Worm (Caenorhabditis elegans): ENCODE results near the gene fbxb-92.

fbxb-92 gene

ce11 chrII:3786538-3786937, 39.2 kb upstream of the fbxb-92 start:
- TF ChIP-seq fos-1 (tag; optimal IDR thresholded peaks at IDR 0.05): peak; percentile 63
- TF ChIP-seq elt-2 (tag; optimal IDR thresholded peaks at IDR 0.05): peak; percentile 100
- no peak for TF ChIP-seq fkh-2 (tag; optimal IDR thresholded peaks at IDR 0.05)
- TF ChIP-seq lin-39 (tag; optimal IDR thresholded peaks at IDR 0.05): no peak
- peak; percentile 35 for TF ChIP-seq skn-1 (tag; optimal IDR thresholded peaks at IDR 0.05)
- peak; percentile 96 for TF ChIP-seq jun-1 (tag; optimal IDR thresholded peaks at IDR 0.05)
- no peak for TF ChIP-seq ceh-9 (tag; optimal IDR thresholded peaks at IDR 0.05)
- TF ChIP-seq egl-27 (tag; optimal IDR thresholded peaks at IDR 0.05): peak; percentile 46
- peak; percentile 100 for TF ChIP-seq pqm-1 (tag; optimal IDR thresholded peaks at IDR 0.05)
- peak; percentile 92 for TF ChIP-seq pha-4 (tag; optimal IDR thresholded peaks at IDR 0.05)

- no peak for TF ChIP-seq lin-15B (tag; optimal IDR thresholded peaks at IDR 0.05)
- no peak for TF ChIP-seq lin-39 (tag; optimal IDR thresholded peaks at IDR 0.05)
- no peak for TF ChIP-seq ama-1 (optimal IDR thresholded peaks at IDR 0.05)
- TF ChIP-seq unc-62 (GFP tag; optimal IDR thresholded peaks at IDR 0.05): no peak
- TF ChIP-seq zag-1 (tag; optimal IDR thresholded peaks at IDR 0.05): no peak
- no peak for TF ChIP-seq elt-1 (tag; optimal IDR thresholded peaks at IDR 0.05)
- TF ChIP-seq jun-1 (tag; optimal IDR thresholded peaks at IDR 0.05): no peak
- no peak for TF ChIP-seq nhr-77 (tag; optimal IDR thresholded peaks at IDR 0.05)
- no peak for TF ChIP-seq nhr-43 (tag; optimal IDR thresholded peaks at IDR 0.05; ENCODE audit: poor library complexity, severe bottlenecking)
- TF ChIP-seq sea-2 (GFP tag; optimal IDR thresholded peaks at IDR 0.05): no peak
- TF ChIP-seq nhr-76 (tag; optimal IDR thresholded peaks at IDR 0.05): no peak
- TF ChIP-seq fkh-2 (tag; optimal IDR thresholded peaks at IDR 0.05): no peak
Measured at ce11 chrII:3785756-3786155, 38.5 kb upstream of the fbxb-92 start.

ce11 chrII:3785257-3785656, 38.0 kb upstream of the fbxb-92 start, which contains the start of gene T24E12.1:
Gene T24E12.1 (plus strand): TSS chrII:3785557.
- no peak for TF ChIP-seq egl-27 (tag; optimal IDR thresholded peaks at IDR 0.05)

ce11 chrII:3782309-3783000, 35.1 kb upstream of the fbxb-92 start, which contains the start of gene T24E12.2:
Gene T24E12.2 (plus strand): TSS chrII:3782950.
- TF ChIP-seq lin-15B (tag; optimal IDR thresholded peaks at IDR 0.05) (no peak), fos-1 (tag; optimal IDR thresholded peaks at IDR 0.05) (no peak), zag-1 (tag; optimal IDR thresholded peaks at IDR 0.05) (no peak), eor-1 (tag; optimal IDR thresholded peaks at IDR 0.05) (no peak)

ce11 chrII:3781238-3781637, 33.9 kb upstream of the fbxb-92 start:
- TF ChIP-seq ztf-4 (tag; optimal IDR thresholded peaks at IDR 0.05) (no peak), nhr-43 (tag; optimal IDR thresholded peaks at IDR 0.05; ENCODE audit: poor library complexity, severe bottlenecking) (no peak), ama-1 (optimal IDR thresholded peaks at IDR 0.05) (no peak), mdl-1 (tag; optimal IDR thresholded peaks at IDR 0.05) (no peak), egl-27 (tag; optimal IDR thresholded peaks at IDR 0.05) (no peak), ceh-28 (tag; optimal IDR thresholded peaks at IDR 0.05) (no peak), R02D3.7 (tag; optimal IDR thresholded peaks at IDR 0.05) (no peak), pqm-1 (tag; optimal IDR thresholded peaks at IDR 0.05) (no peak), ceh-82 (tag; optimal IDR thresholded peaks at IDR 0.05) (no peak), nhr-28 (tag; optimal IDR thresholded peaks at IDR 0.05) (no peak)

ce11 chrII:3779463-3779862, 32.2 kb upstream of the fbxb-92 start, which contains the start of gene T24E12.11:
Gene T24E12.11 (minus strand): TSS chrII:3779563.
- TF ChIP-seq lsy-12 (tag; optimal IDR thresholded peaks at IDR 0.05) (no peak), sea-2 (GFP tag; optimal IDR thresholded peaks at IDR 0.05) (no peak), fkh-10 (GFP tag; optimal IDR thresholded peaks at IDR 0.05) (no peak), jun-1 (tag; optimal IDR thresholded peaks at IDR 0.05) (no peak), hmg-11 (tag; optimal IDR thresholded peaks at IDR 0.05) (no peak), fkh-2 (tag; optimal IDR thresholded peaks at IDR 0.05) (no peak), eor-1 (tag; optimal IDR thresholded peaks at IDR 0.05) (no peak), daf-12 (tag; optimal IDR thresholded peaks at IDR 0.05) (no peak), elt-1 (tag; optimal IDR thresholded peaks at IDR 0.05) (no peak), elt-2 (tag; optimal IDR thresholded peaks at IDR 0.05) (no peak), nhr-12 (tag; optimal IDR thresholded peaks at IDR 0.05) (no peak)
